Fruit fly (Drosophila melanogaster) Kc167 (cell line): Measurements from ENCODE around the gene pim.

Experiments used
- Myc ChIP-seq: fragments of >200 bp; optimal IDR thresholded peaks from 2 replicates; lab custom pipeline; 2017; ENCODE audit warnings: missing external identifiers
- Sin3A ChIP-seq: fragments of >200 bp; optimal IDR thresholded peaks from 2 replicates; lab custom pipeline; 2018; ENCODE audit warnings: missing external identifiers
- h ChIP-seq: fragments of >200 bp; optimal IDR thresholded peaks from 3 replicates; lab custom pipeline; 2018; ENCODE audit warnings: missing external identifiers
- insv ChIP-seq: fragments of >200 bp; optimal IDR thresholded peaks from 3 replicates; lab custom pipeline; 2018; ENCODE audit warnings: missing external identifiers
- psq ChIP-seq: fragments of >200 bp; optimal IDR thresholded peaks from 2 replicates; lab custom pipeline; 2017; ENCODE audit warnings: missing external identifiers
- ttk ChIP-seq: sonication (Bioruptor generic); optimal IDR thresholded peaks from 2 replicates; lab custom pipeline; 2017; ENCODE audit warnings: missing external identifiers

pim gene

DNA sequence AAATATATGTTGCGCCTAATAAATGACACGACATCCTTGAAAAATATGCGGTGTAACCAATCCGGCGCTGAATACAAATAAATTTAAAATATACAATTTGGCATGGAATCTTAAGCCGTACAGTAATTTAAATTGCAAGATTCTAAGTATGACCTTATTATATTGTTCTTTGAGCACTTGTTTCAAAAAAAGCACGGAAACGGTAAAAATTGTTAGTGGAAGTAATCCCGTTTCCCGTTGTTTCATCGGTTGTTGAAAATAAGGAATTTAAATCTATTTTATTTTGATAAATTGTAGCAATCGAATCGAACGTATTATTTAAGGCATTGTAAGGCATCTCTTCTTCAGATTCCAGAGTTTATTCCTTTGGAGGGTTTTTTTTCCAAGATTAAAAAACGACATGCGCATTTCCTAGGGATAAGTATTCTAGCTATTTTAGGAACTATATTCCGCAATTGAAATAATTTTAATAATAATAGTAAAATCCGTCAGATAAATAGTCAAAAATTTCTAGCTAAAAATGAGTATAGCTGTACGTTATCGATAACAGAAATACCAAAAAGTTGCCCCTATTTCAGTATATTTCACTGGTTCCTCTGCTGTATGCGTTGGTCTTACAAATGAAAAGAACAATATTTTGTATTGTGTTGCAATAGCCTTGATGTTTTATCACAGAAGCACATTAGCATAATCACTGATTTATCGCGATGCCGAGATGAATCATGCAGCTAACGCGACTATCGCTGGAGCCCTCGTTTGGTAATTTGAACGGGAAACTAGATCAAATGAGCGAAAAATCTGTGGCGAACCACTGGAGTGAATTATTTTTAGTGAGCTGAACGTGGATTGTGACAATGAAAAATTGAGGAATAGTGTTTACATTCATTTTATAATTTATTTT lies 29.4 kb upstream of the pim start, which contains the start of gene GATAd:
TSS of gene GATAd (plus strand) at position 644 of the 901 bp plus-strand sequence.
- no peak for TF ChIP-seq Sin3A (lab: Kevin White, UChicago)
- no peak for TF ChIP-seq insv (lab: Kevin White, UChicago)
- no peak for TF ChIP-seq ttk (lab: Kevin White, UChicago)

DNA sequence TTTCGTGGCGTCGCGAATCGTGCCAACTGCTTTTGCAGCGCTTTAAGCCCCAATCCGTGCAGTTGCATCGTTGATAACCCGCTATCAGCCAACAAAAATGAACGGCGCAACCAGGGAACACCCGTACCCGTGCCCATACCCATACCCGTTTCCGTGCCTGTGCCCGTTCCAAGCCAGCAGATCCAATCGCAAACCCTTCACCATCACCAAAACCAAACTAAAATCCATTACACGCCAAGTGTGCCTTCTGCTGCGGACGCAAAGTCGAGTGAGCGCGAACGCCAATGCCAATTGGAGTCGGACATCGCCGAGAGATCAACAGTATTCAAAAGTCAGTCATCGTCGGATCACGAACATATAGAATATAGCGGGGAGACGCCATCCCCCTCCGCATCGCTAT lies 28.6 kb upstream of the pim start:
- TF ChIP-seq insv (lab: Kevin White, UChicago), result no peak
- no peak for TF ChIP-seq h (lab: Kevin White, UChicago)
- no peak for TF ChIP-seq Myc (lab: Kevin White, UChicago)

DNA sequence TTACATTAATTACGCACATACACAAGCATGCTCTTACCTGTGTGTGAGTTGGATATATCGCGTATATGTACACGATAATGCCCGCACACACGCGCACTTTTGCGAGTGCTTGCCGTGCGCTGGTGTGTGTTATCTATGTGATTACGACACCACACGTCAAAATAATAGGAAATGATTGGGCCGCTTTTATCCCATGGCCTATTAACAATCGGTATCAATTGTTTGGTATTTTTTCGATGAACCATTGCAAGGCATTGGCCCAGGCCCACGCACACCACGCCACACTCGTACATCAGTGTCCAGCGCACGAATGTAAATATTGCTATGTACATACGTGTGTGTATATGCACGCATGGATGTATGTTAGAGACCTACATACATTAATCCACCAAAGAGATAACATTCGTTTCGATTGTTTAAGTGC lies 27.9 kb upstream of the pim start:
- TF ChIP-seq psq (lab: Kevin White, UChicago) (no peak), h (lab: Kevin White, UChicago) (no peak), Sin3A (lab: Kevin White, UChicago) (no peak), insv (lab: Kevin White, UChicago) (no peak), Myc (lab: Kevin White, UChicago) (no peak), ttk (lab: Kevin White, UChicago) (no peak)

DNA sequence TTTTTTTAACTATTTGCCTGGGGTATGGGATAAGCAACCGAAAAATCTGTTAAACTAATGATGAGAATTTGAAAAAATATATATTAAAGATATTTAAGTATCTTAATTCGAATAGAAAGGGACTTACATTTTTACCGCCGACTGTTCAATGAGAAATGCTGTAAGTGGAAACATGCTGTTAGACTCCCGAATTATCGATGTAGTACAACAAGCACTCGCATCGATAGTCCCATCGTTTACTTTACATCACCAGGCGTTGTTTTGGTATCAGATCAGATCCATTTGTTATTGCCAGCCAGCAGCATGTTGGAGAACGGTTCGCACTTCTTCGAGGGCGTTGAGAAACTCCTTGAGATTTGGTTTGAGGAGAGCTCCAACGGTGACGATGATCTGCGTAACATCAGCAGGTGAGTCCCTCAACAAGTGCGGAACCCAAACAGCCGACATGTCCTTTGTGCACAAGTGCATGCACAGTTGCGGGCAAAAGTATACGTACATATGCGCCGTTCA lies 23.5 kb upstream of the pim start, which contains the start of gene SamDC:
TSS of gene SamDC (plus strand) at position 246 of the 510 bp plus-strand sequence.
- no peak for TF ChIP-seq psq (lab: Kevin White, UChicago)
- TF ChIP-seq Myc (lab: Kevin White, UChicago), result no peak
- TF ChIP-seq Sin3A (lab: Kevin White, UChicago), result no peak
- no peak for TF ChIP-seq insv (lab: Kevin White, UChicago)
- no peak for TF ChIP-seq ttk (lab: Kevin White, UChicago)
- TF ChIP-seq h (lab: Kevin White, UChicago), result no peak

DNA sequence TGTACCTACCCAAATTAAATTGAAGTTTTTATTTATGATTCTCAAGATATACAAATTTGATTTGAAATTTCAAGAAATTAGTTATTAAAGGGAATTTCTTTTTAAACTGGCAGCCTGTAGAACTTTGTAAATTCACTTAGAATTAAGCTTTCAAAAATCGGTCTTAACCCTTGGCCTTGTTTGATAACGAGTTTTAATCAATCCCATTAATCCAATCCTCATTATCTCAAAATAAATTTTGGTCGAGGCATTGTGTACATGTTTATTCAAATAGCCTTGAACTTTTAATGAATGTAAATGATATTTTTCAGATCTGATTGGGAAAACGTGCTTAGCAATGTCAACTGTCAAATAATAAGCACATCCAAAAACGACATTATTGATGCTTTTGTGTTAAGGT lies 22.9 kb upstream of the pim start:
- TF ChIP-seq h (lab: Kevin White, UChicago) (no peak), psq (lab: Kevin White, UChicago) (no peak), ttk (lab: Kevin White, UChicago) (no peak), Sin3A (lab: Kevin White, UChicago) (no peak), insv (lab: Kevin White, UChicago) (no peak), Myc (lab: Kevin White, UChicago) (no peak)

DNA sequence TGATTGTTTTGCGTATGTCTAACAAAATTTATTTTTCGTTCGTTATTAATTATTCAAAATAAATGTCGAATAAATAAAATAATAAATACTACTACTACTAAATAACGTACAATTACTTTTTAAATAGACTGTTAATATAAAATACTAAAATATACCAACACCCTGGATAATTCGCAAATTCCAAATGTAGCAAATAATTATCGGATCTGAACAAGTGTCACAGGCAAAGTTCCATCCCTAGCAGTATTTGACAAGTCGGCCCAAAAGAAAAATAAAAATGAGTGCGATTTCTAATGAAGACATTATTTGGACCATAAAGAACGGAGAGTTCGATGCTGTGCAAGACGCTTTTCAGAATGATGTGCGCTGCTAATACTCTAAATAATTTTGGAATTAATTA lies 21.4 kb upstream of the pim start, which contains the start of gene CG31715:
TSS of gene CG31715 (plus strand) at position 212 of the 400 bp plus-strand sequence.
- TF ChIP-seq psq (lab: Kevin White, UChicago) (no peak), ttk (lab: Kevin White, UChicago) (no peak), insv (lab: Kevin White, UChicago) (no peak), Myc (lab: Kevin White, UChicago) (no peak), Sin3A (lab: Kevin White, UChicago) (no peak), h (lab: Kevin White, UChicago) (no peak)

DNA sequence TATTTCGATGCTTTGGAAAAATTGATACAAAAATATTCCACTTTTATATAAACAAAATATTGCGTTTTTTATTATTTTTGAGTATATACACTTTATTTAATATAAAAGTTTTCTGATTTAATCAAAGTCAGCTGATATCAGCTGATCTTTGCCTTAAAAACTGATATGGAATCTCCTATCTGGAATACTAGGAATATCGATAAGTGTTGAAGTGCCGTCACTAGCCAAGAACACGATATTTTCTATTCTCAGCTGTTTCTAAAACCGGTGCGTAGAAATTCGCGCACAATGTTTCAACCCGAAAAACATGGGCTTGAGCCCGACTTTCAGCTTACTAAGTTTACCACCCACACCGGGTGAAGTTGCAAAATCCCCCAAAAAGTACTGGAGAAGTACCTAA lies 20.3 kb upstream of the pim start, which contains the start of gene Sps2:
TSS of gene Sps2 (plus strand) at position 124 of the 400 bp plus-strand sequence.
- no peak for TF ChIP-seq insv (lab: Kevin White, UChicago)
- no peak for TF ChIP-seq psq (lab: Kevin White, UChicago)

DNA sequence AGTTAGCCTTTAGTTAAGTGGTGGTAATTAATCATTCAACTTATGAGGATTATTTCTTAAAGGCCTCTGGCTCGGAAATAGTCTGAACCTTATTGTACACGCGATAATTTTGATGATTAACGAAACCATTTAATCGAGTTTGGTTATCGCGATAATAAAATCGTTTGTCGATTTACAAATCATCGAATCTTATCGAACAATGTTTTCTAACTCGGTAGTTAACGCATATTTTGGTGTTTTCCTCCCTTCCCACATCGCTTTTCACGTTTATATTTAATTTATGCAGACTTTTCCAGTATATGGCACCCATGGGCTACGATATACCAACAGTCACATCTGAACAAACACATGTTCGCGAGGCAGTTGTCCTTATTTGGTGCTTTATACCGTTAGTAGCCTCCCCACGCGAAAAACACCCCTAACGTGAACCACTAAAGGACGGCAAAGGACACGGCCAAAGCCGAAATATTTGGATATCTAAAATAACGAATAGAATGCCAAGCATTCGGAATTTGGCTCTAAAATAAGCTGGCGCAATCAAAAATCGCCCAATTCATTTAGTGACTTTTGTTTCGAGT lies 18.7 kb upstream of the pim start, which contains the start of gene Frmd5:
TSS of gene Frmd5 (plus strand) at position 414 of the 578 bp plus-strand sequence.
- TF ChIP-seq Sin3A (lab: Kevin White, UChicago), result no peak
- TF ChIP-seq insv (lab: Kevin White, UChicago), result no peak
- no peak for TF ChIP-seq Myc (lab: Kevin White, UChicago)
- no peak for TF ChIP-seq psq (lab: Kevin White, UChicago)
- TF ChIP-seq h (lab: Kevin White, UChicago), result no peak
- TF ChIP-seq ttk (lab: Kevin White, UChicago), result no peak

DNA sequence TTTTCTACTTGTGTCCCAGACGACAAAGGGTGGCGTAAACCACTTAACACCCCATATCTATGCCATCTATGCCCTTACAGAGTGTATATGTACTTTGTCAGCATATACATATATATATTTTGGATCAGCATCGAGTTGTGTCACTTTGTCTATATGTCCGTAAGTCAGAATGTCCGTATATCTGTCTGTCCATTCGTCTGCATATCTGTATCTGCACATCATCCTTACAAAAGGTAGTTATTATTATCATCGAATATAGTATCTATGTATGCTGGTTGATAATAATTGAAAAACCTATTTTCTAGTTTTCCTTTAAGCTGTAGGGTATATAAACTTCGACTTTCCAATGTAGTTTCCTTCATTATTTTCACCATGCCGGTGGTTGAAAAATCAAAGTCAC lies 11.7 kb upstream of the pim start:
- TF ChIP-seq insv (lab: Kevin White, UChicago), result no peak

DNA sequence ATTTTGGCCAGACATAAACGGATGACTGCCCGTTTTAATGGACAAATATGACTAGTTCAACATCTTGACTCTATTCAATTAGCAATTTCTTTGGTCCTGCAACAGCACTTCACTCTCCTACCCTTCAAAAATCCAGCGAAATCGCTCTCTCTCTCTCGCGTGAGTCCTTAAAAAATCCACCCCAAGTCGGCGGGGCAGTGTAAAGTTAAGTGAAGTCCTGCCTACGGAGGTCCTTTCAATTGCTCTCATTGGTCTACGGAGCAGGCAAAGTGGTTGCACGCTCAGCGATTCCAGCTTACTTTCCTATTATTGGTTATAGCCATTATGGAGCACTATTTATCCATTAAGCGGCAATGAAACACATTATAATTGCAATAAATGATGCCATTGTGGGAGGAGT lies 8.9 kb upstream of the pim start, which contains the start of gene CG34367:
TSS of gene CG34367 (minus strand) at position 35 of the 400 bp plus-strand sequence.
- no peak for TF ChIP-seq h (lab: Kevin White, UChicago)
- TF ChIP-seq ttk (lab: Kevin White, UChicago), result no peak

DNA sequence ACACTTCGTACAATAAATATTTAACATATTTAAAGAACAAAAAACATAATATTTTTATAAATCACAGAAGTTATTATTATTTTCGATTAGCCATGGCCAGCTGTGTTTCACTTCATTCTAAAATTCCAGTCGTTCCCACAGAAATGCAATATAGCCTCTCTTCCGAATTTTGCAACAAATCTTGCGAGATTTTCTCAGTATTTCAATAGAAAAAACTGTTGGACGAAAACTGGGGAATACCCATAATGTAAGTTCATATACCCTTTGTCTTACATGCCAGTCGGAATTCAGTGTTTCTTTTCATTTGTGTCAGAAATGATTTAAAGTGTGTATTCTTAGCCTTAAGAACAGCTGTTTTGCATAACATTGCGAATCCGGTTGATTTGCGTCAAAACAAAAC lies 6.3 kb upstream of the pim start, which contains the start of the genes CtsL4 and ClpP:
TSS of gene CtsL4 (minus strand) at position 90 of the 400 bp plus-strand sequence.
TSS of gene ClpP (plus strand) at position 288 of the 400 bp plus-strand sequence.
- no peak for TF ChIP-seq psq (lab: Kevin White, UChicago)
- no peak for TF ChIP-seq Myc (lab: Kevin White, UChicago)
- TF ChIP-seq h (lab: Kevin White, UChicago), result no peak
- no peak for TF ChIP-seq insv (lab: Kevin White, UChicago)
- no peak for TF ChIP-seq ttk (lab: Kevin White, UChicago)
- TF ChIP-seq Sin3A (lab: Kevin White, UChicago), result no peak
